Worm (Caenorhabditis elegans): ENCODE results near the gene dmd-6.

DNA sequence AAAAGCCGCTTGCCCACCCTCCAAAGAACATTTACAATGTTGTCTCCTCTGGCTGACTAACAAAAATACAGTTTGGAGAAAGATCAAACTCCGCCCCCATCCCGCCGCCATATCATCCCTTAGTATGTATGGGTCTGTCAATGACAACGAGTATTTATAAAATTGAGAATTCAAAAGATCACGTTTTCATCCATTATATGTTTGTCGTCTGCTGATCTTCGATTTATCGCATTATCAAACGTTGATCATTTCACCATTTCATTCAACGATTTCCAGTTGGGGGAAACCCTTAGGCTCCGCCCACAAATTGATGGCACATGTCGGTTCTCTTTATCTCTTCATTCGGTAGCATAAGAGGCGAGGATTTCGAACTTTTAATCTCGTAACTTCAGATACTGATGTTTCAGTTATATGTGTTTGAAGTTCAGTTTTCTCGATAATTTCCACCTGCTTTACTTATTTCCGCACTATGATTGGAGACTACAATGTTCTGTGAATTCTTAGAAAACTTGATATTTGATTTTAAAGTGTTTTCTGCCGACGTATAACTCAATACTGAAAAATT is 2.1 kb upstream of the dmd-6 start:
- TF ChIP-seq snpc-4 (GFP tag; optimal IDR thresholded peaks at IDR 0.05) (no peak), snpc-4 (tag; optimal IDR thresholded peaks at IDR 0.05) (no peak), dpl-1 (GFP tag; optimal IDR thresholded peaks at IDR 0.05) (no peak), unc-62 (GFP tag; optimal IDR thresholded peaks at IDR 0.05) (no peak), egl-44 (GFP tag; IDR thresholded peaks at IDR 0.05) (no peak), Y79H2A.3 (GFP tag; conservative IDR thresholded peaks at IDR 0.05) (no peak)

Data from whole organism, young adult.